Worm (Caenorhabditis elegans) whole organism, L3 larva: ENCODE data around the gene F10E9.3.
A peak's percentile ranks its signal among the peaks of the same experiment; 100 is the strongest.

Experiments
- ZK546.5 ChIP-seq: sonication (generic microtip); optimal IDR thresholded peaks from 2 replicates; lab custom pipeline; 2017; ENCODE audit warnings: missing biosample characterization, missing genetic modification characterization
- ceh-16 ChIP-seq: sonication (generic microtip); optimal IDR thresholded peaks from 2 replicates; lab custom pipeline; 2017; ENCODE audit warnings: missing biosample characterization, missing genetic modification characterization
- ceh-28 ChIP-seq: fragments of 150-350 bp; optimal IDR thresholded peaks from 2 replicates; lab custom pipeline; 2014; ENCODE audit warnings: missing biosample characterization, missing genetic modification reagents, missing genetic modification characterization
- ceh-82 ChIP-seq: fragments of 150-350 bp; optimal IDR thresholded peaks from 2 replicates; lab custom pipeline; 2014; ENCODE audit warnings: missing biosample characterization, missing genetic modification characterization
- daf-12 ChIP-seq: fragments of 150-350 bp; optimal IDR thresholded peaks from 2 replicates; lab custom pipeline; 2014; ENCODE audit warnings: missing biosample characterization, missing genetic modification reagents, missing genetic modification characterization
- egl-27 ChIP-seq: sonication (generic microtip); optimal IDR thresholded peaks from 4 replicates; lab custom pipeline; 2017; ENCODE audit warnings: missing biosample characterization, missing genetic modification reagents, missing genetic modification characterization
- egl-5 ChIP-seq: fragments of 150-350 bp; optimal IDR thresholded peaks from 2 replicates; lab custom pipeline; 2017; ENCODE audit warnings: missing biosample characterization, missing genetic modification reagents, missing genetic modification characterization, inconsistent platforms
- elt-1 ChIP-seq: fragments of 150-350 bp; optimal IDR thresholded peaks from 2 replicates; lab custom pipeline; 2014; ENCODE audit warnings: missing biosample characterization, missing genetic modification characterization
- elt-3 ChIP-seq, 3 experiments: fragments of 150-350 bp in 1 of 3; sonication (generic microtip) in 2 of 3; optimal IDR thresholded peaks; 2 replicates in 2 of 3; 4 replicates in 1 of 3; lab custom pipeline; 2014 to 2017; ENCODE audit warnings: missing biosample characterization in 3 of 3, missing genetic modification characterization in 3 of 3
- eor-1 ChIP-seq, 2 experiments: fragments of 150-350 bp; optimal IDR thresholded peaks; 2 replicates each; lab custom pipeline; 2014 to 2018; ENCODE audit warnings: missing biosample characterization in 2 of 2, missing genetic modification characterization in 2 of 2
- fos-1 ChIP-seq: fragments of 150-350 bp; optimal IDR thresholded peaks from 2 replicates; lab custom pipeline; 2014; ENCODE audit warnings: missing biosample characterization, missing genetic modification characterization
- hmg-11 ChIP-seq: sonication (generic microtip); optimal IDR thresholded peaks from 2 replicates; lab custom pipeline; 2016; ENCODE audit warnings: missing genetic modification characterization, missing compliant biosample characterization
- jun-1 ChIP-seq: fragments of 150-350 bp; optimal IDR thresholded peaks from 2 replicates; lab custom pipeline; 2014; ENCODE audit warnings: missing biosample characterization, missing genetic modification reagents, missing genetic modification characterization
- lin-15B ChIP-seq: fragments of 150-350 bp; optimal IDR thresholded peaks from 2 replicates; lab custom pipeline; 2014; ENCODE audit warnings: missing biosample characterization, missing genetic modification characterization
- mdl-1 ChIP-seq: fragments of 150-350 bp; optimal IDR thresholded peaks from 2 replicates; lab custom pipeline; 2014; ENCODE audit warnings: missing biosample characterization, missing genetic modification characterization
- nfya-1 ChIP-seq: sonication (generic microtip); optimal IDR thresholded peaks from 2 replicates; lab custom pipeline; 2017; ENCODE audit warnings: missing genetic modification characterization, mild to moderate bottlenecking, missing compliant biosample characterization, antibody characterized with exemption, moderate library complexity; ENCODE audit not compliant: insufficient read depth
- nhr-11 ChIP-seq: fragments of 150-350 bp; optimal IDR thresholded peaks from 2 replicates; lab custom pipeline; 2014; ENCODE audit warnings: missing biosample characterization, missing genetic modification characterization
- nhr-12 ChIP-seq: fragments of 150-350 bp; optimal IDR thresholded peaks from 2 replicates; lab custom pipeline; 2014; ENCODE audit warnings: missing biosample characterization, missing genetic modification characterization
- nhr-23 ChIP-seq: fragments of 150-350 bp; optimal IDR thresholded peaks from 2 replicates; lab custom pipeline; 2014; ENCODE audit warnings: missing biosample characterization, missing genetic modification reagents, missing genetic modification characterization
- nhr-25 ChIP-seq: sonication (generic microtip); optimal IDR thresholded peaks from 2 replicates; lab custom pipeline; 2017; ENCODE audit warnings: missing biosample characterization, missing genetic modification characterization
- nhr-28 ChIP-seq: fragments of 150-350 bp; optimal IDR thresholded peaks from 2 replicates; lab custom pipeline; 2014; ENCODE audit warnings: missing biosample characterization, missing genetic modification characterization
- nhr-43 ChIP-seq: sonication (generic microtip); optimal IDR thresholded peaks from 2 replicates; lab custom pipeline; 2016; ENCODE audit warnings: mild to moderate bottlenecking, missing genetic modification characterization, missing compliant biosample characterization; ENCODE audit not compliant: poor library complexity, severe bottlenecking
- nhr-76 ChIP-seq: fragments of 150-350 bp; sonication (generic microtip); optimal IDR thresholded peaks from 5 replicates; lab custom pipeline; 2014; ENCODE audit warnings: missing biosample characterization, missing genetic modification characterization
- nhr-77 ChIP-seq: fragments of 150-350 bp; optimal IDR thresholded peaks from 2 replicates; lab custom pipeline; 2014; ENCODE audit warnings: missing biosample characterization, missing genetic modification characterization
- pha-4 ChIP-seq: fragments of 150-350 bp; optimal IDR thresholded peaks from 2 replicates; lab custom pipeline; 2014; ENCODE audit warnings: missing biosample characterization, missing genetic modification reagents, missing genetic modification characterization
- pqm-1 ChIP-seq: fragments of 150-350 bp; optimal IDR thresholded peaks from 2 replicates; lab custom pipeline; 2017; ENCODE audit warnings: missing biosample characterization, missing genetic modification characterization, inconsistent platforms
- sea-2 ChIP-seq: fragments of 150-350 bp; sonication (generic microtip); optimal IDR thresholded peaks from 4 replicates; lab custom pipeline; 2014; ENCODE audit warnings: missing biosample characterization, missing genetic modification reagents, missing genetic modification characterization
- skn-1 ChIP-seq: fragments of 150-350 bp; optimal IDR thresholded peaks from 2 replicates; lab custom pipeline; 2014; ENCODE audit warnings: missing biosample characterization, missing genetic modification characterization
- snpc-4 ChIP-seq: fragments of 150-350 bp; optimal IDR thresholded peaks from 2 replicates; lab custom pipeline; 2014; ENCODE audit warnings: missing biosample characterization, missing genetic modification characterization
- tbx-2 ChIP-seq: sonication (generic microtip); optimal IDR thresholded peaks from 2 replicates; lab custom pipeline; 2016; ENCODE audit warnings: mild to moderate bottlenecking, missing genetic modification characterization, missing compliant biosample characterization
- unc-39 ChIP-seq: sonication (generic microtip); optimal IDR thresholded peaks from 4 replicates; lab custom pipeline; 2017; ENCODE audit warnings: missing biosample characterization, missing genetic modification characterization
- unc-62 ChIP-seq: fragments of 150-350 bp; sonication (generic microtip); optimal IDR thresholded peaks from 4 replicates; lab custom pipeline; 2014; ENCODE audit warnings: missing biosample characterization, missing genetic modification reagents, missing genetic modification characterization
- zag-1 ChIP-seq: fragments of 150-350 bp; optimal IDR thresholded peaks from 2 replicates; lab custom pipeline; 2014; ENCODE audit warnings: missing biosample characterization, missing genetic modification characterization
- ztf-11 ChIP-seq: fragments of 150-350 bp; optimal IDR thresholded peaks from 2 replicates; lab custom pipeline; 2014; ENCODE audit warnings: missing biosample characterization, missing genetic modification characterization
- ztf-4 ChIP-seq: fragments of 150-350 bp; optimal IDR thresholded peaks from 2 replicates; lab custom pipeline; 2014; ENCODE audit warnings: missing biosample characterization, missing genetic modification characterization

Gene F10E9.3

DNA sequence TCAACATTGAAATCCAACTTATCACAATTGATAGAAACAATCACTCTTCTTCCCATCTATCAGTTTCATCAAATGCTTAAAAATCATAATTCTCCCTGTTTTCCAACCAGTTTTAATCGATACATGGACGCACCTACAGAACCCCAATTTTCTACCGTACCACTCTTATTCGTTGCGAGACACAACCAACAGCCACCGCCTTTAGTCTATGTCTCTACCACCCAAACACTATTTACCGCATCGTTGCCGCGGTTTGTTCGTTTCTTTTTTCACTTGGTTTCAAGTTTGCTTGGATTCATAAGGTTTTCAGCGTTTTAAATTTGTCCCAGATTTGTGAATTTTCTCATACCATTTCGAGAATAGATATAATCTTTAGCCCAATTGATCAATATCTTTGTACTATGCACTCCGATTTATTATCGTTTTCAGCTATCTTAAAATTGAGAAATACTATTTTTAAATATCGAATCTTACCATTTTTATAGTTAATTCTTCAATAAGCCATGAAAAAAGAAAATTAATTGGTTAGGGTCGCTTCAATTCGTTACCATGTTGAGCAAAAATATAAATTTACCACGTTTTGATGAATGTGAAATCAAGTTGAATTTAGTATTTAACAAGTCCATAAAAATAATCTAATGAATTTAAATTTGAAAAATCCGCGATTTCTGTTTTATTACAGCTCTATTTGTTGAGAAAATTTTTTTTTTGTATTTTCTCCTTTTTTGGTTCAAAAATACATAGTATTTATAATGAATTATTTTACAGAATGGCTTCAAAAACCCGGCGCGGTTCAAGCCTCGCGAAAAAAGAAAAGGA is at the start of gene F10E9.3:
Gene F10E9.3 (plus strand): TSS at position 769 of the 819 bp plus-strand sequence.
- no peak for TF ChIP-seq elt-1 (tag; lab: Kevin White, UChicago)
- TF ChIP-seq nhr-28 (tag; lab: Kevin White, UChicago), result no peak
- TF ChIP-seq hmg-11 (tag; lab: Kevin White, UChicago), result peak; percentile 28
- TF ChIP-seq lin-15B, result peak; percentile 51
- peak; percentile 14 for TF ChIP-seq pqm-1 (tag; lab: Kevin White, UChicago)
- TF ChIP-seq nhr-23 (tag; lab: Kevin White, UChicago), result peak; percentile 11
- TF ChIP-seq pha-4 (tag; lab: Kevin White, UChicago), result peak; percentile 62
- TF ChIP-seq mdl-1 (tag; lab: Kevin White, UChicago), result no peak
- peak; percentile 94 for TF ChIP-seq nfya-1 (tag; lab: Kevin White, UChicago)

DNA sequence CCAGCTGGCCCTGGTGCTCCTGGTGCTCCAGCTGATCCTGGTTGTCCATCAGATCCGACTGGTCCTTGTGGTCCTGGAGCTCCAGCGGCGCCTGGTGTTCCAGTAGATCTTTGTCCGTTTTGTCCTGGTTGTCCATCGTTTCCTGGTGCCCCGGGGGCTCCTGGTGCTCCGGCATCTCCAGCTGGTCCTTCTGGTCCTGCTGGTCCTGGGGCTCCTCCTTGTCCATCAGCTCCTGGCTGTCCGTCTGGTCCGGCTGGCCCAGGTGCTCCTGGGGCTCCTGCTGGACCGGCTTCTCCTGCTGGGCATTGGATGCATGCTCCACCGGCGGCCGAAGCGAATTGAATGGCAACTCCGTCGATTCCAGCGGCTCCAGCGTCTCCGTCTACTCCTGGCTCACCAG is 48.2 kb upstream of the F10E9.3 start:
- TF ChIP-seq pqm-1 (tag; lab: Kevin White, UChicago), result no peak

DNA sequence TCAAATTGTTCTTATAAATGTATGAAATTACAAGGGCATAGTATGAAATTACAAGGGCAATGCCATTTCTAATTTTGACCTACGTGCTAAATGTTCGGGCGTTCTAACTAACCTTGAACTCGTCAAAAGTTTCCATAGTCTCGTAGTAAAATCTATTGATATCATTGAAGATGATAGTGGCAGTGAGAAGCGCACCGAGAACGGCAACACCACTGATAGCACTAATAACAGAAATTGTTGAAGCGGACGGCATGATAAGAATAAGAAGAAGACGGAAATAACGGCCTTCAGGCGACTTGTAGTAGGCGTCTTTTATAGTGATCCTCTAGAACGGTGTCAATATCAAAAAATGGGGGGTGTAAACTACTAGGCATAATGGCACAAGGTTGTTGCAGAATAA is 47.4 kb upstream of the F10E9.3 start, which contains the start of gene col-91:
Gene col-91 (minus strand): TSS at position 288 of the 400 bp plus-strand sequence.
- TF ChIP-seq nhr-25 (tag; lab: Kevin White, UChicago) (peak; percentile 78), egl-27 (no peak), elt-3 (tag; optimal IDR thresholded peaks at IDR 0.05; lab: Kevin White, UChicago) (peak in 1 of 3 experiments; percentile 90)
- TF ChIP-seq, all 47 proteins: peak for 2

- TF ChIP-seq egl-5 (tag; lab: Kevin White, UChicago) (no peak), nfya-1 (tag; lab: Kevin White, UChicago) (peak; percentile 3), lin-15B (peak; percentile 51)
- TF ChIP-seq, all 47 proteins: peak for 2
These were observed 45.1 kb upstream of the F10E9.3 start, which contains the start of gene mrps-9 for ce11 chrIII:8265753-8266152. TSS of gene mrps-9 (plus strand) at chrIII:8266062.

ce11 chrIII:8268296-8268695 is 42.5 kb upstream of the F10E9.3 start, which contains the start of the genes F09G8.7 and crn-7:
TSS of gene F09G8.7 (minus strand) at chrIII:8268355.
TSS of gene crn-7 (plus strand) at chrIII:8268531.
- TF ChIP-seq ztf-4 (no peak), snpc-4 (tag; lab: Kevin White, UChicago) (peak; percentile 26), zag-1 (tag; lab: Kevin White, UChicago) (no peak), nhr-25 (tag; lab: Kevin White, UChicago) (peak; percentile 9), unc-62 (GFP tag; lab: Kevin White, UChicago) (no peak), eor-1 (tag; optimal IDR thresholded peaks at IDR 0.05; lab: Kevin White, UChicago) (no peak), fos-1 (no peak), skn-1 (no peak), nfya-1 (tag; lab: Kevin White, UChicago) (peak; percentile 51), pqm-1 (tag; lab: Kevin White, UChicago) (no peak), lin-15B (peak; percentile 71), ZK546.5 (tag; lab: Kevin White, UChicago) (no peak), unc-39 (no peak), sea-2 (GFP tag; lab: Kevin White, UChicago) (no peak), egl-27 (no peak), elt-3 (tag; optimal IDR thresholded peaks at IDR 0.05; lab: Kevin White, UChicago) (no peak), nhr-23 (tag; lab: Kevin White, UChicago) (peak; percentile 42), nhr-77 (no peak), nhr-43 (tag; lab: Kevin White, UChicago) (no peak), daf-12 (tag; lab: Kevin White, UChicago) (no peak), nhr-11 (tag; lab: Kevin White, UChicago) (no peak), mdl-1 (tag; lab: Kevin White, UChicago) (no peak), pha-4 (tag; lab: Kevin White, UChicago) (peak; percentile 61)

DNA sequence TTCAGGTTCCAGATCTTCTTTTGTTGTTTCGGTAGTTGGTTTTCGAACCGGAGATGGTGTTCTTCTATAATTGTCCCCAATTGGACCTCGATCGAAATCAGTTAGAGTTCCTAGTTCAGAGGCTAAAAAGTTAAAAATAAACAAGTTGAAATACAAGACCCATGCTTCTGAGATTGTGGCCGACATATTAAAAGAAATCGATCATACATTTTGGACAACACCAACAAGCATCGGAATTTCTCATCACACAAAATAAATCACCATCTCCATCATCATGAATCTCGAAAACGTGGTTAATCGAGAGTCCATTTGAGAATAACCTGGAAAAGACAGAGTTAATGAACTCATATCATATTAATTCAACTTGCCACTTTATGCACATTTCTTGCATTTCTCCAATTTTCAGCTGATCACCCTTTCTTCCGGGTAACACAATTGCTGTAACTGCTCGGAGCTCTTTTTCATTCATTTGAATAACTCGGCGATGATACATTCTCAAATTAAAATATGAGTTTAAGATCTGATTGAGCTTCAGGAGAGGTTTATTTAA is 39.1 kb upstream of the F10E9.3 start, which contains the start of the genes mps-4 and F09G8.10:
Gene mps-4 (minus strand): TSS at position 101 of the 550 bp plus-strand sequence.
Gene F09G8.10 (minus strand): TSS at position 500 of the 550 bp plus-strand sequence.
- TF ChIP-seq pqm-1 (tag; lab: Kevin White, UChicago) (no peak), ceh-82 (tag; lab: Kevin White, UChicago) (no peak), tbx-2 (no peak), nfya-1 (tag; lab: Kevin White, UChicago) (no peak), elt-3 (tag; optimal IDR thresholded peaks at IDR 0.05; lab: Kevin White, UChicago) (no peak), ztf-11 (tag; lab: Kevin White, UChicago) (no peak), pha-4 (tag; lab: Kevin White, UChicago) (no peak), nhr-23 (tag; lab: Kevin White, UChicago) (no peak), ceh-28 (tag; lab: Kevin White, UChicago) (no peak), unc-39 (no peak), nhr-76 (tag; lab: Kevin White, UChicago) (no peak), sea-2 (GFP tag; lab: Kevin White, UChicago) (no peak), ceh-16 (tag; lab: Kevin White, UChicago) (no peak), egl-27 (no peak), snpc-4 (tag; lab: Kevin White, UChicago) (no peak), nhr-12 (tag; lab: Kevin White, UChicago) (no peak), jun-1 (tag; lab: Kevin White, UChicago) (no peak)
